Fruit fly (Drosophila melanogaster) whole organism, embryonic: ENCODE measurements around the gene anchor.

Experiments
- Bgb ChIP-seq: fragments of 200-800 bp; sonication (Bioruptor generic); IDR thresholded peaks from 2 replicates; pipeline ENCODE4 v1.3.6; 2022; ENCODE audit warnings: missing biosample characterization, missing genetic modification characterization; ENCODE audit not compliant: partially characterized antibody
- Blimp-1 ChIP-seq: fragments of 200-800 bp; sonication (Bioruptor generic); optimal IDR thresholded peaks from 3 replicates; lab custom pipeline; 2018; ENCODE audit warnings: missing biosample characterization, missing genetic modification characterization, mild to moderate bottlenecking, moderate library complexity, missing genetic modification reagents
- CG10366 ChIP-seq: fragments of 200-800 bp; sonication (Bioruptor generic); IDR thresholded peaks from 2 replicates; pipeline ENCODE4 v1.3.6; 2022; ENCODE audit warnings: missing biosample characterization, missing genetic modification characterization
- CG11085 ChIP-seq: fragments of 200-800 bp; sonication (Bioruptor generic); IDR thresholded peaks from 2 replicates; pipeline ENCODE4 v1.3.6; 2022; ENCODE audit warnings: missing biosample characterization, missing genetic modification characterization
- CG11398 ChIP-seq: fragments of 200-800 bp; sonication (Bioruptor generic); optimal IDR thresholded peaks from 2 replicates; lab custom pipeline; 2016; ENCODE audit warnings: missing biosample characterization, missing genetic modification characterization
- CG11456 ChIP-seq: fragments of 200-800 bp; sonication (Bioruptor generic); IDR thresholded peaks from 3 replicates; pipeline ENCODE4 v1.3.6; 2022; ENCODE audit warnings: missing biosample characterization, missing genetic modification characterization
- CG12659 ChIP-seq: fragments of 200-800 bp; sonication (Bioruptor generic); optimal IDR thresholded peaks from 3 replicates; lab custom pipeline; 2017; ENCODE audit warnings: mild to moderate bottlenecking, missing biosample characterization, missing genetic modification reagents, missing genetic modification characterization
- CG13123 ChIP-seq: fragments of 200-800 bp; sonication (Bioruptor generic); optimal IDR thresholded peaks from 2 replicates; lab custom pipeline; 2016; ENCODE audit warnings: missing biosample characterization, missing genetic modification characterization
- CG13296 ChIP-seq: fragments of 200-800 bp; sonication (Bioruptor generic); optimal IDR thresholded peaks from 3 replicates; lab custom pipeline; 2018; ENCODE audit warnings: missing biosample characterization, mild to moderate bottlenecking, missing genetic modification characterization
- CG14667 ChIP-seq: fragments of 200-800 bp; sonication (Bioruptor generic); IDR thresholded peaks from 2 replicates; pipeline ENCODE4 v1.3.6; 2022; ENCODE audit warnings: missing biosample characterization, missing genetic modification characterization
- CG17361 ChIP-seq: fragments of 200-800 bp; sonication (Bioruptor generic); IDR thresholded peaks from 3 replicates; pipeline ENCODE4 v1.3.6; 2022; ENCODE audit warnings: missing biosample characterization, missing genetic modification characterization
- CG17802 ChIP-seq: fragments of 200-800 bp; sonication (Bioruptor generic); optimal IDR thresholded peaks from 2 replicates; lab custom pipeline; 2018; ENCODE audit warnings: missing biosample characterization, mild to moderate bottlenecking, missing genetic modification characterization, moderate library complexity
- CG2678 ChIP-seq: fragments of 200-800 bp; sonication (Bioruptor generic); optimal IDR thresholded peaks from 3 replicates; lab custom pipeline; 2019; ENCODE audit warnings: missing biosample characterization, mild to moderate bottlenecking, missing genetic modification characterization, moderate library complexity
- CG2712 ChIP-seq: fragments of 200-800 bp; optimal IDR thresholded peaks from 3 replicates; lab custom pipeline; 2019; ENCODE audit warnings: missing biosample characterization, mild to moderate bottlenecking, missing genetic modification characterization, moderate library complexity
- CG31441 ChIP-seq: fragments of 200-800 bp; sonication (Bioruptor generic); IDR thresholded peaks from 2 replicates; pipeline ENCODE4 v1.3.6; 2022; ENCODE audit warnings: missing biosample characterization, missing genetic modification characterization
- CG32532 ChIP-seq: fragments of 200-800 bp; sonication (Bioruptor generic); IDR thresholded peaks from 2 replicates; pipeline ENCODE4 v1.3.6; 2022; ENCODE audit warnings: missing biosample characterization, missing genetic modification characterization
- CG4360 ChIP-seq: fragments of 200-800 bp; sonication (Bioruptor generic); IDR thresholded peaks from 2 replicates; pipeline ENCODE4 v1.3.6; 2022; ENCODE audit warnings: missing biosample characterization, missing genetic modification characterization
- CG5245 ChIP-seq: fragments of 200-800 bp; sonication (Bioruptor generic); optimal IDR thresholded peaks from 3 replicates; lab custom pipeline; 2016; ENCODE audit warnings: missing biosample characterization, missing genetic modification characterization
- CG8478 ChIP-seq: fragments of >200 bp; optimal IDR thresholded peaks from 2 replicates; lab custom pipeline; 2018
- Dbx ChIP-seq: fragments of 200-800 bp; sonication (Bioruptor generic); IDR thresholded peaks from 3 replicates; pipeline ENCODE4 v1.3.6; 2022; ENCODE audit warnings: missing biosample characterization, missing genetic modification characterization
- Dfd ChIP-seq, 2 experiments: fragments of >200 bp; optimal IDR thresholded peaks; 2 replicates each; lab custom pipeline; 2017; ENCODE audit warnings: missing biosample characterization in 2 of 2, missing genetic modification characterization in 2 of 2
- Dip3 ChIP-seq: fragments of 200-800 bp; sonication (Bioruptor generic); optimal IDR thresholded peaks from 3 replicates; lab custom pipeline; 2016; ENCODE audit warnings: missing biosample characterization, missing genetic modification characterization
- E2f1 ChIP-seq: fragments of 200-800 bp; sonication (Bioruptor generic); IDR thresholded peaks from 2 replicates; pipeline ENCODE4 v1.3.6; 2022; ENCODE audit warnings: missing biosample characterization, missing genetic modification characterization
- Gug ChIP-seq: fragments of 200-800 bp; sonication (Bioruptor generic); IDR thresholded peaks from 4 replicates; pipeline ENCODE4 v1.3.6; 2022; ENCODE audit warnings: missing biosample characterization, missing genetic modification characterization
- Hr51 ChIP-seq, 2 experiments: fragments of 200-800 bp; sonication (Bioruptor generic); optimal IDR thresholded peaks; 2 replicates in 1 of 2; 3 replicates in 1 of 2; lab custom pipeline; 2016 to 2018; ENCODE audit warnings: missing biosample characterization in 2 of 2, missing genetic modification characterization in 2 of 2, mild to moderate bottlenecking in 1 of 2, moderate library complexity in 1 of 2
- Myb ChIP-seq: fragments of 200-800 bp; sonication (Bioruptor generic); optimal IDR thresholded peaks from 2 replicates; lab custom pipeline; 2016; ENCODE audit warnings: missing biosample characterization, missing genetic modification characterization
- Rfx ChIP-seq: fragments of 200-800 bp; sonication (Bioruptor generic); IDR thresholded peaks from 2 replicates; pipeline ENCODE4 v1.3.6; 2022; ENCODE audit warnings: missing biosample characterization, missing genetic modification characterization
- Spps ChIP-seq: fragments of 200-800 bp; sonication (Bioruptor generic); optimal IDR thresholded peaks from 2 replicates; lab custom pipeline; 2018; ENCODE audit warnings: missing biosample characterization, mild to moderate bottlenecking, missing genetic modification characterization
- Sry-δ ChIP-seq: fragments of 200-800 bp; sonication (Bioruptor generic); optimal IDR thresholded peaks from 2 replicates; lab custom pipeline; 2016; ENCODE audit warnings: missing biosample characterization, missing genetic modification characterization
- YL-1 ChIP-seq: fragments of 200-800 bp; sonication (Bioruptor generic); optimal IDR thresholded peaks from 3 replicates; lab custom pipeline; 2017; ENCODE audit warnings: missing biosample characterization, mild to moderate bottlenecking, missing genetic modification characterization
- ab ChIP-seq: fragments of 200-800 bp; sonication (Bioruptor generic); optimal IDR thresholded peaks from 2 replicates; lab custom pipeline; 2016; ENCODE audit warnings: missing biosample characterization, missing genetic modification characterization
- ap ChIP-seq: fragments of 200-800 bp; sonication (Bioruptor generic); IDR thresholded peaks from 2 replicates; pipeline ENCODE4 v1.3.6; 2022; ENCODE audit warnings: missing biosample characterization, missing genetic modification characterization
- bsh ChIP-seq, 2 experiments: fragments of 200-800 bp; sonication (Bioruptor generic); optimal IDR thresholded peaks; 2 replicates each; lab custom pipeline; 2017 to 2018; ENCODE audit warnings: mild to moderate bottlenecking in 2 of 2, missing biosample characterization in 2 of 2, missing genetic modification characterization in 2 of 2, moderate library complexity in 1 of 2
- chif ChIP-seq, 2 experiments: fragments of 200-800 bp; sonication (Bioruptor generic); optimal IDR thresholded peaks; 3 replicates each; lab custom pipeline; 2016; ENCODE audit warnings: missing biosample characterization in 2 of 2, missing genetic modification characterization in 2 of 2
- crp ChIP-seq, 2 experiments: fragments of 200-800 bp; sonication (Bioruptor generic); optimal IDR thresholded peaks; 2 replicates in 1 of 2; 3 replicates in 1 of 2; lab custom pipeline; 2017; ENCODE audit warnings: missing biosample characterization in 2 of 2, missing genetic modification characterization in 2 of 2, mild to moderate bottlenecking in 1 of 2, moderate library complexity in 1 of 2
- danr ChIP-seq: fragments of 200-800 bp; sonication (Bioruptor generic); IDR thresholded peaks from 2 replicates; pipeline ENCODE4 v1.3.6; 2022; ENCODE audit warnings: missing biosample characterization, missing genetic modification characterization
- dati ChIP-seq: fragments of 200-800 bp; sonication (Bioruptor generic); IDR thresholded peaks from 2 replicates; pipeline ENCODE4 v1.3.6; 2022; ENCODE audit warnings: missing biosample characterization, missing genetic modification characterization
- disco-r ChIP-seq: fragments of 200-800 bp; sonication (Bioruptor generic); optimal IDR thresholded peaks from 2 replicates; lab custom pipeline; 2016; ENCODE audit warnings: missing biosample characterization, missing genetic modification characterization
- emc ChIP-seq: fragments of 200-800 bp; sonication (Bioruptor generic); optimal IDR thresholded peaks from 2 replicates; lab custom pipeline; 2016; ENCODE audit warnings: missing biosample characterization, missing genetic modification characterization
- esg ChIP-seq: fragments of 200-800 bp; sonication (Bioruptor generic); conservative IDR thresholded peaks from 2 replicates; pipeline ENCODE4 v1.3.6; 2022; ENCODE audit warnings: missing biosample characterization, missing genetic modification characterization
- fd3F ChIP-seq: fragments of 200-800 bp; sonication (Bioruptor generic); optimal IDR thresholded peaks from 2 replicates; lab custom pipeline; 2018; ENCODE audit warnings: missing biosample characterization, mild to moderate bottlenecking, missing genetic modification characterization, moderate library complexity
- gsb-n ChIP-seq: fragments of 200-800 bp; sonication (Bioruptor generic); optimal IDR thresholded peaks from 3 replicates; lab custom pipeline; 2018; ENCODE audit warnings: missing biosample characterization, mild to moderate bottlenecking, missing genetic modification characterization
- insv ChIP-seq, 2 experiments: fragments of 200-800 bp; sonication (Bioruptor generic); optimal IDR thresholded peaks; 3 replicates each; lab custom pipeline; 2016 to 2018; ENCODE audit warnings: missing biosample characterization in 2 of 2, missing genetic modification characterization in 2 of 2
- mld ChIP-seq: fragments of 200-800 bp; sonication (Bioruptor generic); IDR thresholded peaks from 3 replicates; pipeline ENCODE4 v1.3.6; 2022; ENCODE audit warnings: missing biosample characterization, missing genetic modification characterization; ENCODE audit not compliant: partially characterized antibody
- nerfin-1 ChIP-seq: fragments of 200-800 bp; sonication (Bioruptor generic); optimal IDR thresholded peaks from 3 replicates; lab custom pipeline; 2019; ENCODE audit warnings: missing biosample characterization, mild to moderate bottlenecking, missing genetic modification characterization, moderate library complexity
- peb ChIP-seq: fragments of 200-800 bp; sonication (Bioruptor generic); IDR thresholded peaks from 2 replicates; pipeline ENCODE4 v1.3.6; 2022; ENCODE audit warnings: missing biosample characterization, missing genetic modification characterization
- pfk ChIP-seq: fragments of 200-800 bp; sonication (Bioruptor generic); optimal IDR thresholded peaks from 2 replicates; lab custom pipeline; 2018; ENCODE audit warnings: missing biosample characterization, mild to moderate bottlenecking, missing genetic modification characterization, moderate library complexity
- ttk ChIP-seq: fragments of 200-800 bp; sonication (Bioruptor generic); IDR thresholded peaks from 2 replicates; pipeline ENCODE4 v2.1.2; 2022; ENCODE audit warnings: missing biosample characterization, missing genetic modification characterization
- vvl ChIP-seq: fragments of 200-800 bp; sonication (Bioruptor generic); IDR thresholded peaks from 2 replicates; pipeline ENCODE4 v1.3.6; 2022; ENCODE audit warnings: missing biosample characterization, missing genetic modification characterization

Gene anchor

DNA sequence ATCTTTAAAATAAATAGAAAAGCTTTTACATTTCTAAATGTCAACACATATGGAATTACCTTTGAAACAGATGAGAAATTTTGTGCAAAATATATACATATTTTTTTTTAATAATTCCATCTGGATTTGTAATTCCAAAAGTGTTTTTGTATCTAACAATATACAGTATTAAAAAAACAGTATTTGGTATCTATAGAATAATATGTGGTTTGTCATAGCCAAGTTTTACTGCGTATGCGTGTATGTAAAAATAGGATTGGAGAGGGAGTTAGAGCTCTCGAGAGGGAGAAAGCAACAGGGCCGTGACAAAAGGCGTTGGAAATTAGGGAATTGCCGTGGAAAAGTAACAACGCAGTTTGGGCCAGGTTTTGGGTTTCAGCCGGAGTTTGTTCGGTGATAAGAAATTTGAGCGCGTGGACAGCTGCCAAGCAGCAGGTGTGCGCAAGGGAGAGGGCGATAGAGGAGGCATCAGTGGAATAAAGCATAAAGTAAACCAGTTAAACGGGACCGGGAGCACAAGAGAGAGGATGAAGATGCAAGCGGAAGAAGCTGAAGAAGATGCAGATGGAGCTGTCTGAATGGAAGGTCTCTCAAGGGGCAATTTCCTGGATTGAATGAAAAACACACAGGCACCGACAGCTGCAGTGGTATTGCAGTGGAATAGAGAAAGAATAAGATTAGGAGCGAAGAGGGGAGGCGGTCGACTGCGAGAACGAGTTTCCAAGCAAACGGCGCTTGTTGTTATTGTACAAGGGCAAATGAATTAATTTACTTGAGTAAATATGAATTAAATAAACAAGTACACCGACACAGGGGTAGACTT lies 31.5 kb downstream of the anchor start (continued):
- TF ChIP-seq CG17361 (GFP tag; lab: Robert Waterston, UW), result no peak
- TF ChIP-seq CG32532 (GFP tag; lab: Robert Waterston, UW), result peak; percentile 28; the same call in 1 of the 2 replicates
- TF ChIP-seq Myb (GFP tag; lab: Kevin White, UChicago), result no peak
- no peak for TF ChIP-seq fd3F (GFP tag; lab: Kevin White, UChicago)
- no peak for TF ChIP-seq Sry-δ
- TF ChIP-seq CG2712, result peak; percentile 38
- TF ChIP-seq E2f1, result peak; percentile 71; the same call in 1 of the 2 replicates
- no peak for TF ChIP-seq Dip3
- TF ChIP-seq ttk, result no peak
- TF ChIP-seq danr (GFP tag; lab: Robert Waterston, UW), result no peak
- peak; percentile 85 for TF ChIP-seq Rfx
- TF ChIP-seq CG11085, result 0 out of 2 replicates have a peak, but pooled peaks have one; percentile 25
- TF ChIP-seq pfk (GFP tag; lab: Kevin White, UChicago), result peak; percentile 34
- no peak for TF ChIP-seq CG12659 (GFP tag; lab: Kevin White, UChicago)
- TF ChIP-seq peb (GFP tag; lab: Robert Waterston, UW), result no peak
- peak; percentile 8 for TF ChIP-seq gsb-n (tag; lab: Kevin White, UChicago)
- TF ChIP-seq disco-r (GFP tag; lab: Kevin White, UChicago), result no peak
- no peak for TF ChIP-seq YL-1 (GFP tag; lab: Kevin White, UChicago)
- no peak for TF ChIP-seq dati
- TF ChIP-seq CG2678 (tag; lab: Kevin White, UChicago), result peak; percentile 34
- TF ChIP-seq Bgb (GFP tag; lab: Robert Waterston, UW), result peak; percentile 16; the same call in 1 of the 2 replicates
- TF ChIP-seq Dfd (GFP tag; optimal IDR thresholded peaks at IDR 0.05; lab: Kevin White, UChicago), result no peak
- peak; percentile 2 for TF ChIP-seq CG17802 (tag; lab: Kevin White, UChicago)
- TF ChIP-seq CG14667 (GFP tag; lab: Robert Waterston, UW), result peak; percentile 43; the same call in 1 of the 2 replicates
- no peak for TF ChIP-seq CG8478 (lab: Kevin White, UChicago)
- TF ChIP-seq Gug (GFP tag; lab: Robert Waterston, UW), result no peak
- TF ChIP-seq vvl (GFP tag; lab: Robert Waterston, UW), result peak; percentile 74
- TF ChIP-seq CG5245 (GFP tag; lab: Kevin White, UChicago), result peak; percentile 29
- peak; percentile 88 for TF ChIP-seq Dbx (GFP tag; lab: Robert Waterston, UW)
- no peak for TF ChIP-seq CG11398 (GFP tag; lab: Kevin White, UChicago)
- TF ChIP-seq emc, result no peak
- no peak for TF ChIP-seq insv (GFP tag; optimal IDR thresholded peaks at IDR 0.05; lab: Kevin White, UChicago)
- peak; percentile 57 for TF ChIP-seq CG13296
- no peak for TF ChIP-seq CG13123
- TF ChIP-seq CG10366, result no peak; the same call in 1 of the 2 replicates
- TF ChIP-seq bsh (GFP tag; optimal IDR thresholded peaks at IDR 0.05; lab: Kevin White, UChicago), result peak in 1 of 2 experiments; percentile 56
- no peak for TF ChIP-seq nerfin-1 (tag; lab: Kevin White, UChicago)
- peak; percentile 67 for TF ChIP-seq Blimp-1 (GFP tag; lab: Kevin White, UChicago)
- peak; percentile 81 for TF ChIP-seq CG4360 (GFP tag; lab: Robert Waterston, UW)
- no peak for TF ChIP-seq crp (GFP tag; optimal IDR thresholded peaks at IDR 0.05; lab: Kevin White, UChicago)
- TF ChIP-seq ap (GFP tag; lab: Robert Waterston, UW), result no peak
- peak; percentile 5 for TF ChIP-seq ab (GFP tag; lab: Kevin White, UChicago)
- TF ChIP-seq esg, result no peak
- no peak for TF ChIP-seq Hr51 (GFP tag; optimal IDR thresholded peaks at IDR 0.05; lab: Kevin White, UChicago)
- peak in 1 of 2 experiments; percentile 75 for TF ChIP-seq chif (GFP tag; optimal IDR thresholded peaks at IDR 0.05; lab: Kevin White, UChicago)
- no peak; the same call in none of the 3 replicates for TF ChIP-seq CG11456 (GFP tag; lab: Robert Waterston, UW)
- no peak for TF ChIP-seq mld (GFP tag; lab: Robert Waterston, UW)
- TF ChIP-seq Spps (tag; lab: Kevin White, UChicago), result peak; percentile 74
- TF ChIP-seq CG31441 (GFP tag; lab: Robert Waterston, UW), result no peak
